Fruit fly (Drosophila melanogaster) whole organism, pupa: ENCODE data around the gene qm.

ENCODE experiments used
- CG10348 ChIP-seq: fragments of 200-800 bp; sonication (Bioruptor generic); IDR thresholded peaks from 2 replicates; pipeline ENCODE4 v1.3.6; 2022; ENCODE audit warnings: missing biosample characterization, missing genetic modification characterization
- CG14655 ChIP-seq: fragments of 200-800 bp; sonication (Bioruptor generic); optimal IDR thresholded peaks from 3 replicates; lab custom pipeline; 2017; ENCODE audit warnings: mild to moderate bottlenecking, missing biosample characterization, missing genetic modification reagents, missing genetic modification characterization
- CG32121 ChIP-seq: fragments of 200-800 bp; sonication (Bioruptor generic); IDR thresholded peaks from 2 replicates; pipeline ENCODE4 v1.3.6; 2022; ENCODE audit warnings: missing biosample characterization, missing genetic modification characterization
- EcR ChIP-seq: fragments of 200-800 bp; sonication (Bioruptor generic); optimal IDR thresholded peaks from 3 replicates; lab custom pipeline; 2019; ENCODE audit warnings: missing biosample characterization, missing genetic modification characterization, mild to moderate bottlenecking, moderate library complexity, missing genetic modification reagents
- Pif1A ChIP-seq: fragments of 200-800 bp; sonication (Bioruptor generic); optimal IDR thresholded peaks from 3 replicates; lab custom pipeline; 2016; ENCODE audit warnings: missing biosample characterization, missing genetic modification characterization
- Snoo ChIP-seq: fragments of 200-800 bp; sonication (Bioruptor generic); optimal IDR thresholded peaks from 3 replicates; lab custom pipeline; 2017; ENCODE audit warnings: missing biosample characterization, mild to moderate bottlenecking, missing genetic modification characterization, inconsistent platforms
- fd96Ca ChIP-seq: fragments of 200-800 bp; sonication (Bioruptor generic); IDR thresholded peaks from 3 replicates; pipeline ENCODE4 v1.3.6; 2022; ENCODE audit warnings: missing biosample characterization, missing genetic modification characterization
- gl ChIP-seq: fragments of 200-800 bp; sonication (Bioruptor generic); optimal IDR thresholded peaks from 2 replicates; lab custom pipeline; 2018; ENCODE audit warnings: missing biosample characterization, mild to moderate bottlenecking, missing genetic modification characterization
- rn ChIP-seq: fragments of 200-800 bp; sonication (Bioruptor generic); IDR thresholded peaks from 2 replicates; pipeline ENCODE4 v1.3.6; 2022; ENCODE audit warnings: missing biosample characterization, missing genetic modification characterization

DNA sequence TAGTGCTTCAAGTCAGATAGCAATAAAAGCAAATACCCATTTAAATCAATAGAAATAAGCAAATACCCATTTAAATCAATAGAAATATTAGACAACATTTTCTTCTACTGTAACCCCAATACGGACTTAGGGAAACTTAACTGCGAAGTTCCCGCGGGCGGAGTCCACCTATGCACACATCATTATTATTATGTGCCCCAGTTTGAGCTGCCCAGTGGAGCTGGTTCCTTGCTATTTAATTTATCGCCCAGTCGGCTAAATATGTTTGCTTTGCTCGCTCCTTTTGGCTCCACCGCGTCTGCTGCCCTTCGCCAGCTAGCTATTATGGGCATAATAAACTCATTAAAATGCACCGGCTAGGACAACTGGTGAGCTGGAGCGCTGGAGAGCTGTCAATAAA, 47.5 kb upstream of the qm start:
- TF ChIP-seq Pif1A (no peak), rn (GFP tag; lab: Robert Waterston, UW) (no peak), gl (tag; lab: Kevin White, UChicago) (no peak), fd96Ca (GFP tag; lab: Robert Waterston, UW) (no peak), CG10348 (GFP tag; lab: Robert Waterston, UW) (no peak), CG32121 (GFP tag; lab: Robert Waterston, UW) (no peak), CG14655 (GFP tag; lab: Kevin White, UChicago) (no peak), Snoo (no peak), EcR (no peak)
